Worm (Caenorhabditis elegans): ENCODE results near the gene T09D3.9.

T09D3.9 gene

DNA sequence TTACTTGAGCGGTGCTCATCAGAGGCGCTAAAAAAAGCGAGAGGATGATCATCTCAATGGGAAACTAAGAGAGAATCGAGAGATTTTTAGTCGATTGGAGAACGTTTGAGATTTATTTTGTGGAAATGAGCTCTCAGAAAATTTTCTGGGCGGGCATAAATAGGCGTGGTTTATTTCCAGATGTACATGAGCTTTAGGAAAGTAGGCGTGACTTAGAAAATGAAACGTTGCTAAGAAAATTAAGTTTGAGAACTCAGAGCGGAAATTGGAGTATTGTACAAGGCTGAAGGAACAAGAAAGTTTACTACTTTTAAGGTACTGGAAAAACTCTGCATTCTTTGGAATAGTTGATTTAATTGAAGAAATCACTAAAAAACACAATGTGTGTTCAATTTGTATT lies at the start of gene T09D3.9:
Gene T09D3.9 (minus strand): TSS at position 101 of the 400 bp plus-strand sequence.
- no peak for TF ChIP-seq ceh-9 (tag; optimal IDR thresholded peaks at IDR 0.05)
- TF ChIP-seq nhr-23 (tag; optimal IDR thresholded peaks at IDR 0.05) = no peak
- no peak for TF ChIP-seq daf-12 (tag; optimal IDR thresholded peaks at IDR 0.05)
- no peak for TF ChIP-seq nhr-28 (tag; optimal IDR thresholded peaks at IDR 0.05)

- TF ChIP-seq ama-1 (optimal IDR thresholded peaks at IDR 0.05) (peak; percentile 49), ceh-28 (tag; optimal IDR thresholded peaks at IDR 0.05) (no peak)
These were observed 44.2 kb upstream of the T09D3.9 start, which contains the start of gene F08F3.10 for ce11 chrV:5412808-5413405. Gene F08F3.10 (plus strand): TSS chrV:5413355.

- TF ChIP-seq mdl-1 (tag; optimal IDR thresholded peaks at IDR 0.05) = peak; percentile 12
- peak; percentile 50 for TF ChIP-seq nhr-25 (tag; optimal IDR thresholded peaks at IDR 0.05)
- TF ChIP-seq nhr-43 (tag; optimal IDR thresholded peaks at IDR 0.05; ENCODE audit: poor library complexity, severe bottlenecking) = peak; percentile 83
- no peak for TF ChIP-seq nhr-237 (tag; optimal IDR thresholded peaks at IDR 0.05)
- peak; percentile 38 for TF ChIP-seq nhr-23 (tag; optimal IDR thresholded peaks at IDR 0.05)
- no peak for TF ChIP-seq lin-15B (tag; optimal IDR thresholded peaks at IDR 0.05)
- no peak for TF ChIP-seq pha-4 (tag; optimal IDR thresholded peaks at IDR 0.05)
- TF ChIP-seq tbx-2 (tag; optimal IDR thresholded peaks at IDR 0.05) = no peak
- no peak for TF ChIP-seq ztf-11 (tag; optimal IDR thresholded peaks at IDR 0.05)
- no peak for TF ChIP-seq zag-1 (tag; optimal IDR thresholded peaks at IDR 0.05)
- no peak for TF ChIP-seq jun-1 (tag; optimal IDR thresholded peaks at IDR 0.05)
- no peak for TF ChIP-seq sea-2 (GFP tag; optimal IDR thresholded peaks at IDR 0.05)
- TF ChIP-seq ceh-9 (tag; optimal IDR thresholded peaks at IDR 0.05) = no peak
- TF ChIP-seq unc-39 (tag; optimal IDR thresholded peaks at IDR 0.05) = no peak
- no peak for TF ChIP-seq egl-27 (tag; optimal IDR thresholded peaks at IDR 0.05)
- no peak for TF ChIP-seq ztf-4 (tag; optimal IDR thresholded peaks at IDR 0.05)
- no peak for TF ChIP-seq ceh-28 (tag; optimal IDR thresholded peaks at IDR 0.05)
- no peak for TF ChIP-seq nhr-11 (tag; optimal IDR thresholded peaks at IDR 0.05)
- no peak for TF ChIP-seq nhr-77 (tag; optimal IDR thresholded peaks at IDR 0.05)
- peak in 1 of 3 experiments; percentile 23 for TF ChIP-seq elt-3 (tag; optimal IDR thresholded peaks at IDR 0.05)
- TF ChIP-seq ZK546.5 (tag; optimal IDR thresholded peaks at IDR 0.05) = no peak
- TF ChIP-seq nhr-28 (tag; optimal IDR thresholded peaks at IDR 0.05) = no peak
- no peak for TF ChIP-seq mml-1 (tag; optimal IDR thresholded peaks at IDR 0.05)
- TF ChIP-seq nhr-12 (tag; optimal IDR thresholded peaks at IDR 0.05) = no peak
- TF ChIP-seq fkh-2 (tag; optimal IDR thresholded peaks at IDR 0.05) = no peak
- no peak for TF ChIP-seq R02D3.7 (tag; optimal IDR thresholded peaks at IDR 0.05)
- TF ChIP-seq lsy-12 (tag; optimal IDR thresholded peaks at IDR 0.05) = peak; percentile 52
- TF ChIP-seq aly-2 (tag; optimal IDR thresholded peaks at IDR 0.05) = no peak
- no peak for TF ChIP-seq fos-1 (tag; optimal IDR thresholded peaks at IDR 0.05)
These were observed 42.0 kb upstream of the T09D3.9 start, which contains the start of gene F08F3.4 for ce11 chrV:5410679-5411078. Gene F08F3.4 (plus strand): TSS chrV:5410955.

DNA sequence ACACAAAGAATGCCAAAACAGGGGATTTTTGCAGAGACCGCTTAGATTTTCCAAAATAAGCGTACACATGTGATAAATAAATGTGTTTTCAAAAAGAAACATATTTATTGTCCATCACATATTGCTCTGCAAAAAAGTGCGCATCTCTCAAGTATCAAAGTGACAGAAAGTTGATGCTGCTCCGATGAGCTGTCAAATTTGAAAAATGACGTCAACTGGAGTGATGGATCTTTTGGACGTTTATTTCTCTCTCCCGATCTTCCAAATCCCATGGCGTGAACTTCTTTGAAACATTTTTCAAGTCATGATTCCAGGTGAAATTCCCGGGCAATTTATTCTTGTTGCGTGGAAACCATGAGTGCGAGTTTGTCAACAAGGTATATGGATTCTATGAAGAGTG lies 40.2 kb upstream of the T09D3.9 start:
- TF ChIP-seq nfya-1 (tag; optimal IDR thresholded peaks at IDR 0.05; ENCODE audit: insufficient read depth) (no peak), lin-39 (tag; optimal IDR thresholded peaks at IDR 0.05) (peak; percentile 1), sea-2 (GFP tag; optimal IDR thresholded peaks at IDR 0.05) (no peak), unc-62 (GFP tag; optimal IDR thresholded peaks at IDR 0.05) (peak; percentile 78), lsy-12 (tag; optimal IDR thresholded peaks at IDR 0.05) (no peak)

DNA sequence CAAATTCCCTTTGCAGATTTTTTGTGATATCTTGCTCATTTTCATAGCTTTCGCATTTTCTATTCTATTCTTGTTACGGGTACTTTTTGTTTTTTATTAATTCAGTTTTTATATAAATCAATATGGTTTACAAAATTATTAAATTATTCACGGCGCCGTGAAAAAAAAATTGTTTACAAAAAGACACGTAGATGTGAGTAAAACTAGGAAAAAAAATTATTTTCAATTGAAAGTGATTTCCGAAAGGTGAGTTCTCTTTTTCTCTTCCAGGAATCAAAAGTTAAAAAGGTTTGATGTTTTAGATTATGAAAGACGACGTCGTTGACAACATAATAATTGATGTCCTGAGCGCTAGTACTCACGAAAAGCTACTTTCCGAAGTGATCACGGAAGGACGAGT lies 39.5 kb upstream of the T09D3.9 start, which contains the start of gene C25A6.1:
Gene C25A6.1 (plus strand): TSS at position 301 of the 400 bp plus-strand sequence.
- TF ChIP-seq tbx-2 (tag; optimal IDR thresholded peaks at IDR 0.05) = no peak
- TF ChIP-seq R02D3.7 (tag; optimal IDR thresholded peaks at IDR 0.05) = no peak
- TF ChIP-seq egl-27 (tag; optimal IDR thresholded peaks at IDR 0.05) = no peak
